Fruit fly (Drosophila melanogaster) whole organism, embryonic: Measurements from ENCODE around the gene CG9166.

Experiments
- Awh ChIP-seq: fragments of 200-800 bp; sonication (Bioruptor generic); IDR thresholded peaks from 2 replicates; pipeline ENCODE4, ENCODE4 v1.3.6; 2022; ENCODE audit warnings: missing biosample characterization, missing genetic modification characterization
- CG1024 ChIP-seq: fragments of 200-800 bp; sonication (Bioruptor generic); IDR thresholded peaks from 2 replicates; pipeline ENCODE4 v1.3.6; 2022; ENCODE audit warnings: missing biosample characterization, missing genetic modification characterization
- CG10274 ChIP-seq: fragments of 200-800 bp; sonication (Bioruptor generic); optimal IDR thresholded peaks from 3 replicates; lab custom pipeline; 2017; ENCODE audit warnings: missing biosample characterization, mild to moderate bottlenecking, missing genetic modification characterization
- CG10431 ChIP-seq: fragments of 200-800 bp; sonication (Bioruptor generic); optimal IDR thresholded peaks from 3 replicates; lab custom pipeline; 2018; ENCODE audit warnings: missing biosample characterization, mild to moderate bottlenecking, missing genetic modification characterization
- CG11247 ChIP-seq: fragments of 200-800 bp; sonication (Bioruptor generic); IDR thresholded peaks from 2 replicates; pipeline ENCODE4 v1.3.6; 2022; ENCODE audit warnings: missing biosample characterization, missing genetic modification characterization
- CG12769 ChIP-seq: fragments of 200-800 bp; sonication (Bioruptor generic); optimal IDR thresholded peaks from 2 replicates; lab custom pipeline; 2019; ENCODE audit warnings: missing biosample characterization, mild to moderate bottlenecking, missing genetic modification characterization, moderate library complexity
- CG12942 ChIP-seq: fragments of 200-800 bp; sonication (Bioruptor generic); optimal IDR thresholded peaks from 3 replicates; lab custom pipeline; 2016; ENCODE audit warnings: missing biosample characterization, missing genetic modification characterization
- CG14965 ChIP-seq: fragments of 200-800 bp; sonication (Bioruptor generic); optimal IDR thresholded peaks from 2 replicates; lab custom pipeline; 2016; ENCODE audit warnings: missing biosample characterization, missing genetic modification characterization, borderline replicate concordance
- CG1603 ChIP-seq: fragments of 200-800 bp; sonication (Bioruptor generic); optimal IDR thresholded peaks from 2 replicates; lab custom pipeline; 2019; ENCODE audit warnings: missing biosample characterization, mild to moderate bottlenecking, missing genetic modification characterization, moderate library complexity
- CG1647 ChIP-seq: fragments of 200-800 bp; sonication (Bioruptor generic); optimal IDR thresholded peaks from 3 replicates; lab custom pipeline; 2016; ENCODE audit warnings: missing biosample characterization, missing genetic modification characterization
- CG16863 ChIP-seq: fragments of 200-800 bp; sonication (Bioruptor generic); optimal IDR thresholded peaks from 3 replicates; lab custom pipeline; 2016; ENCODE audit warnings: missing biosample characterization, missing genetic modification characterization
- CG17568 ChIP-seq: fragments of 200-800 bp; sonication (Bioruptor generic); optimal IDR thresholded peaks from 2 replicates; lab custom pipeline; 2018; ENCODE audit warnings: missing biosample characterization, mild to moderate bottlenecking, missing genetic modification characterization, moderate library complexity
- CG17829 ChIP-seq: fragments of 200-800 bp; optimal IDR thresholded peaks from 2 replicates; lab custom pipeline; 2019; ENCODE audit warnings: missing biosample characterization, mild to moderate bottlenecking, missing genetic modification characterization, moderate library complexity
- CG18764 ChIP-seq: fragments of 200-800 bp; sonication (Bioruptor generic); optimal IDR thresholded peaks from 3 replicates; lab custom pipeline; 2016; ENCODE audit warnings: missing biosample characterization, missing genetic modification characterization
- CG2678 ChIP-seq: fragments of 200-800 bp; sonication (Bioruptor generic); optimal IDR thresholded peaks from 3 replicates; lab custom pipeline; 2019; ENCODE audit warnings: missing biosample characterization, mild to moderate bottlenecking, missing genetic modification characterization, moderate library complexity
- CG30431 ChIP-seq: fragments of 200-800 bp; sonication (Bioruptor generic); optimal IDR thresholded peaks from 2 replicates; lab custom pipeline; 2017; ENCODE audit warnings: missing biosample characterization, missing genetic modification characterization
- CG4707 ChIP-seq: fragments of 200-800 bp; sonication (Bioruptor generic); optimal IDR thresholded peaks from 2 replicates; lab custom pipeline; 2018; ENCODE audit warnings: missing biosample characterization, mild to moderate bottlenecking, missing genetic modification characterization, moderate library complexity
- CG4730 ChIP-seq: fragments of 200-800 bp; sonication (Bioruptor generic); IDR thresholded peaks from 2 replicates; pipeline ENCODE4 v1.3.6; 2022; ENCODE audit warnings: missing biosample characterization, missing genetic modification characterization
- CG5953 ChIP-seq: fragments of 200-800 bp; sonication (Bioruptor generic); IDR thresholded peaks from 2 replicates; pipeline ENCODE4 v1.3.6; 2022; ENCODE audit warnings: missing biosample characterization, missing genetic modification characterization
- CG6272 ChIP-seq: fragments of 200-800 bp; sonication (Bioruptor generic); IDR thresholded peaks from 2 replicates; pipeline ENCODE4 v1.3.6; 2022; ENCODE audit warnings: missing biosample characterization, missing genetic modification characterization
- CG6791 ChIP-seq: fragments of 200-800 bp; sonication (Bioruptor generic); IDR thresholded peaks from 3 replicates; pipeline ENCODE4 v1.3.6; 2022; ENCODE audit warnings: missing biosample characterization, missing genetic modification characterization; ENCODE audit not compliant: partially characterized antibody
- CG7839 ChIP-seq: fragments of 200-800 bp; sonication (Bioruptor generic); optimal IDR thresholded peaks from 3 replicates; lab custom pipeline; 2018; ENCODE audit warnings: missing biosample characterization, mild to moderate bottlenecking, missing genetic modification characterization, moderate library complexity
- CG8359 ChIP-seq: fragments of 200-800 bp; sonication (Bioruptor generic); optimal IDR thresholded peaks from 2 replicates; lab custom pipeline; 2017; ENCODE audit warnings: missing biosample characterization, mild to moderate bottlenecking, missing genetic modification characterization, borderline replicate concordance
- CG9932 ChIP-seq: fragments of 200-800 bp; sonication (Bioruptor generic); IDR thresholded peaks from 2 replicates; pipeline ENCODE4 v1.3.6; 2022; ENCODE audit warnings: missing biosample characterization, missing genetic modification characterization
- CHES-1-like ChIP-seq: fragments of 200-800 bp; sonication (Bioruptor generic); optimal IDR thresholded peaks from 2 replicates; lab custom pipeline; 2016; ENCODE audit warnings: missing biosample characterization, missing genetic modification characterization
- CoRest ChIP-seq: fragments of 200-800 bp; sonication (Bioruptor generic); optimal IDR thresholded peaks from 3 replicates; lab custom pipeline; 2018; ENCODE audit warnings: missing biosample characterization, mild to moderate bottlenecking, missing genetic modification characterization, moderate library complexity
- H2.0 ChIP-seq: fragments of 200-800 bp; sonication (Bioruptor generic); IDR thresholded peaks from 2 replicates; pipeline ENCODE4 v1.3.6; 2022; ENCODE audit warnings: missing biosample characterization, missing genetic modification characterization
- Hr39 ChIP-seq: fragments of >200 bp; optimal IDR thresholded peaks from 2 replicates; lab custom pipeline; 2017
- MESR4 ChIP-seq: fragments of 200-800 bp; sonication (Bioruptor generic); optimal IDR thresholded peaks from 2 replicates; lab custom pipeline; 2018; ENCODE audit warnings: missing biosample characterization, mild to moderate bottlenecking, missing genetic modification characterization, moderate library complexity
- Rfx ChIP-seq: fragments of 200-800 bp; sonication (Bioruptor generic); IDR thresholded peaks from 2 replicates; pipeline ENCODE4 v1.3.6; 2022; ENCODE audit warnings: missing biosample characterization, missing genetic modification characterization
- Spps ChIP-seq: fragments of 200-800 bp; sonication (Bioruptor generic); optimal IDR thresholded peaks from 2 replicates; lab custom pipeline; 2018; ENCODE audit warnings: missing biosample characterization, mild to moderate bottlenecking, missing genetic modification characterization
- Xbp1 ChIP-seq: fragments of 200-800 bp; sonication (Bioruptor generic); optimal IDR thresholded peaks from 3 replicates; lab custom pipeline; 2016; ENCODE audit warnings: missing biosample characterization, mild to moderate bottlenecking, missing genetic modification characterization
- ab ChIP-seq: fragments of 200-800 bp; sonication (Bioruptor generic); optimal IDR thresholded peaks from 2 replicates; lab custom pipeline; 2016; ENCODE audit warnings: missing biosample characterization, missing genetic modification characterization
- bcd ChIP-seq: fragments of 200-800 bp; sonication (Bioruptor generic); optimal IDR thresholded peaks from 2 replicates; lab custom pipeline; 2017; ENCODE audit warnings: missing biosample characterization, mild to moderate bottlenecking, missing genetic modification characterization
- cg ChIP-seq: fragments of 200-800 bp; sonication (Bioruptor generic); optimal IDR thresholded peaks from 3 replicates; lab custom pipeline; 2019; ENCODE audit warnings: missing biosample characterization, mild to moderate bottlenecking, missing genetic modification characterization, moderate library complexity
- dati ChIP-seq: fragments of 200-800 bp; sonication (Bioruptor generic); IDR thresholded peaks from 2 replicates; pipeline ENCODE4 v1.3.6; 2022; ENCODE audit warnings: missing biosample characterization, missing genetic modification characterization
- gsb ChIP-seq: fragments of 200-800 bp; sonication (Bioruptor generic); IDR thresholded peaks from 2 replicates; pipeline ENCODE4 v1.3.6; 2022; ENCODE audit warnings: missing biosample characterization, missing genetic modification characterization
- jing ChIP-seq: fragments of 200-800 bp; sonication (Bioruptor generic); optimal IDR thresholded peaks from 2 replicates; lab custom pipeline; 2018; ENCODE audit warnings: missing biosample characterization, mild to moderate bottlenecking, missing genetic modification characterization
- ken ChIP-seq: fragments of 200-800 bp; sonication (Bioruptor generic); IDR thresholded peaks from 3 replicates; pipeline ENCODE4 v1.3.6; 2022; ENCODE audit warnings: missing biosample characterization, missing genetic modification characterization
- mld ChIP-seq: fragments of 200-800 bp; sonication (Bioruptor generic); IDR thresholded peaks from 3 replicates; pipeline ENCODE4 v1.3.6; 2022; ENCODE audit warnings: missing biosample characterization, missing genetic modification characterization; ENCODE audit not compliant: partially characterized antibody
- nmo ChIP-seq: fragments of 200-800 bp; sonication (Bioruptor generic); optimal IDR thresholded peaks from 2 replicates; lab custom pipeline; 2018; ENCODE audit warnings: missing biosample characterization, mild to moderate bottlenecking, missing genetic modification characterization, moderate library complexity
- nom ChIP-seq: fragments of 200-800 bp; sonication (Bioruptor generic); optimal IDR thresholded peaks from 2 replicates; lab custom pipeline; 2017; ENCODE audit warnings: missing biosample characterization, missing genetic modification characterization, mild to moderate bottlenecking, moderate library complexity, missing genetic modification reagents
- pfk ChIP-seq: fragments of 200-800 bp; sonication (Bioruptor generic); optimal IDR thresholded peaks from 2 replicates; lab custom pipeline; 2018; ENCODE audit warnings: missing biosample characterization, mild to moderate bottlenecking, missing genetic modification characterization, moderate library complexity
- phol ChIP-seq: fragments of 200-800 bp; sonication (Bioruptor generic); optimal IDR thresholded peaks from 3 replicates; lab custom pipeline; 2018; ENCODE audit warnings: missing biosample characterization, mild to moderate bottlenecking, missing genetic modification characterization, moderate library complexity
- scrt ChIP-seq: fragments of 200-800 bp; sonication (Bioruptor generic); optimal IDR thresholded peaks from 2 replicates; lab custom pipeline; 2018; ENCODE audit warnings: missing biosample characterization, mild to moderate bottlenecking, missing genetic modification characterization, moderate library complexity
- slbo ChIP-seq: fragments of 200-800 bp; sonication (Bioruptor generic); IDR thresholded peaks from 2 replicates; pipeline ENCODE4 v1.3.6; 2022; ENCODE audit warnings: missing biosample characterization, missing genetic modification characterization
- tin ChIP-seq: fragments of 200-800 bp; sonication (Bioruptor generic); optimal IDR thresholded peaks from 3 replicates; lab custom pipeline; 2016; ENCODE audit warnings: missing biosample characterization, missing genetic modification characterization
- tx ChIP-seq: fragments of 200-800 bp; sonication (Bioruptor generic); optimal IDR thresholded peaks from 2 replicates; lab custom pipeline; 2016; ENCODE audit warnings: missing biosample characterization, missing genetic modification characterization
- usp ChIP-seq: fragments of >200 bp; optimal IDR thresholded peaks from 2 replicates; lab custom pipeline; 2017; ENCODE audit warnings: missing biosample characterization, missing genetic modification characterization
- vfl ChIP-seq: fragments of 200-800 bp; sonication (Bioruptor generic); optimal IDR thresholded peaks from 2 replicates; lab custom pipeline; 2016; ENCODE audit warnings: missing biosample characterization, missing genetic modification characterization
- wor ChIP-seq: fragments of 200-800 bp; sonication (Bioruptor generic); IDR thresholded peaks from 2 replicates; pipeline ENCODE4 v1.3.6; 2022; ENCODE audit warnings: missing biosample characterization, missing genetic modification characterization
- zfh1 ChIP-seq: fragments of 200-800 bp; sonication (Bioruptor generic); IDR thresholded peaks from 3 replicates; pipeline ENCODE4 v1.3.6; 2022; ENCODE audit warnings: missing biosample characterization, missing genetic modification characterization

CG9166 gene

DNA sequence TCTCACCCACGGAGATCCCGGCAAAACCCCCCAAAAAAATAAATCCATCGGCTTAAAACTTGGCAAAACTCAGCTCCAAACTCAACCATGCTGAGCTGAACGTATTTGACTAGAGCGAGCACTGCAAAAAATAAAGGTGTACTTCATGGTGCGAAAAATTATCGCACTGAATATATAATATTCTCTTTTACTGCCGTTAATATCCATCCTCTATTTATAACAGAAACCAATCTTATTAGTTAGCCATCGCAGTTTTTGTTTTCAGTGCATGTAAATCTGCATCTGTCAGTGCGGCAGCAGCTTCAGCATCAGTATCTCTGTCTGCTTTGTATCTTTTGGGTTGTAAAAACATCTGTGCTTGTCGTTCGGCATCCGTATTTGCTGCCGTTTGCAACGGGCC is 20.0 kb downstream of the CG9166 start (continued):
- no peak for TF ChIP-seq CG5953 (GFP tag; lab: Robert Waterston, UW)
- no peak for TF ChIP-seq CG17829
- peak; percentile 41 for TF ChIP-seq slbo
- no peak for TF ChIP-seq CG18764 (GFP tag; lab: Kevin White, UChicago)
- peak; percentile 30; the same call in 1 of the 2 replicates for TF ChIP-seq CG1024 (GFP tag; lab: Robert Waterston, UW)
- TF ChIP-seq MESR4, result no peak
- no peak for TF ChIP-seq Awh (GFP tag; lab: Robert Waterston, UW)
- no peak for TF ChIP-seq CG10431 (GFP tag; lab: Kevin White, UChicago)
- no peak for TF ChIP-seq dati (GFP tag; lab: Robert Waterston, UW)
- no peak for TF ChIP-seq pfk (GFP tag; lab: Kevin White, UChicago)
- TF ChIP-seq jing, result no peak
- no peak for TF ChIP-seq CG10274 (GFP tag; lab: Kevin White, UChicago)
- TF ChIP-seq Hr39 (lab: Kevin White, UChicago), result no peak
- TF ChIP-seq cg (GFP tag; lab: Kevin White, UChicago), result no peak
- TF ChIP-seq gsb (GFP tag; lab: Robert Waterston, UW), result no peak
- peak; percentile 40 for TF ChIP-seq phol (tag; lab: Kevin White, UChicago)
- TF ChIP-seq nmo (GFP tag; lab: Kevin White, UChicago), result peak; percentile 34
- TF ChIP-seq nom (GFP tag; lab: Kevin White, UChicago), result no peak
- TF ChIP-seq zfh1 (GFP tag; lab: Robert Waterston, UW), result no peak
- no peak for TF ChIP-seq scrt (GFP tag; lab: Kevin White, UChicago)
- TF ChIP-seq CG30431, result peak; percentile 22
- TF ChIP-seq H2.0 (GFP tag; lab: Robert Waterston, UW), result peak; percentile 22; the same call in 1 of the 2 replicates
- TF ChIP-seq CG2678 (tag; lab: Kevin White, UChicago), result no peak
- TF ChIP-seq CG14965 (GFP tag; lab: Kevin White, UChicago), result no peak
- peak; percentile 24 for TF ChIP-seq CG12769
- peak; percentile 64 for TF ChIP-seq CG1603 (tag; lab: Kevin White, UChicago)
- TF ChIP-seq CG12942 (GFP tag; lab: Kevin White, UChicago), result no peak
- TF ChIP-seq CG11247 (GFP tag; lab: Robert Waterston, UW), result no peak
- TF ChIP-seq CG8359, result no peak
- TF ChIP-seq CG6272 (GFP tag; lab: Robert Waterston, UW), result no peak
- TF ChIP-seq CG1647 (GFP tag; lab: Kevin White, UChicago), result no peak
- peak; percentile 9 for TF ChIP-seq CG16863 (GFP tag; lab: Kevin White, UChicago)
- no peak for TF ChIP-seq CoRest
- no peak for TF ChIP-seq bcd (GFP tag; lab: Kevin White, UChicago)
- TF ChIP-seq tin, result peak; percentile 9
- TF ChIP-seq Rfx (GFP tag; lab: Robert Waterston, UW), result no peak
- no peak for TF ChIP-seq wor (GFP tag; lab: Robert Waterston, UW)
- no peak for TF ChIP-seq mld
- TF ChIP-seq ab (GFP tag; lab: Kevin White, UChicago), result no peak
- TF ChIP-seq Xbp1, result peak; percentile 42
- TF ChIP-seq Spps (tag; lab: Kevin White, UChicago), result no peak
- TF ChIP-seq CG4730 (GFP tag; lab: Robert Waterston, UW), result no peak
- no peak for TF ChIP-seq CHES-1-like (GFP tag; lab: Kevin White, UChicago)
- TF ChIP-seq CG4707 (GFP tag; lab: Kevin White, UChicago), result no peak
- no peak for TF ChIP-seq CG6791 (GFP tag; lab: Robert Waterston, UW)
- no peak for TF ChIP-seq ken (GFP tag; lab: Robert Waterston, UW)
- no peak for TF ChIP-seq vfl (GFP tag; lab: Kevin White, UChicago)
- no peak for TF ChIP-seq CG17568 (GFP tag; lab: Kevin White, UChicago)
- TF ChIP-seq usp (GFP tag; lab: Kevin White, UChicago), result no peak
- no peak for TF ChIP-seq tx (GFP tag; lab: Kevin White, UChicago)
- TF ChIP-seq CG7839 (tag; lab: Kevin White, UChicago), result peak; percentile 43
- TF ChIP-seq CG9932 (GFP tag; lab: Robert Waterston, UW), result no peak
